Fruit fly (Drosophila melanogaster) whole organism, embryonic: ENCODE results near the gene CG7362.

Source experiments
- CG10543 ChIP-seq: fragments of 200-800 bp; sonication (Bioruptor generic); optimal IDR thresholded peaks from 3 replicates; lab custom pipeline; 2017; ENCODE audit warnings: missing biosample characterization, mild to moderate bottlenecking, missing genetic modification characterization, moderate library complexity
- CG10565 ChIP-seq: fragments of 200-800 bp; sonication (Bioruptor generic); optimal IDR thresholded peaks from 3 replicates; lab custom pipeline; 2016; ENCODE audit warnings: missing biosample characterization, mild to moderate bottlenecking, missing genetic modification characterization
- CG11456 ChIP-seq: fragments of 200-800 bp; sonication (Bioruptor generic); IDR thresholded peaks from 3 replicates; pipeline ENCODE4 v1.3.6; 2022; ENCODE audit warnings: missing biosample characterization, missing genetic modification characterization
- CG13287 ChIP-seq: fragments of 200-800 bp; sonication (Bioruptor generic); IDR thresholded peaks from 2 replicates; pipeline ENCODE4 v1.3.6; 2022; ENCODE audit warnings: missing biosample characterization, missing genetic modification characterization; ENCODE audit not compliant: partially characterized antibody
- CG15696 ChIP-seq: fragments of 200-800 bp; sonication (Bioruptor generic); optimal IDR thresholded peaks from 2 replicates; lab custom pipeline; 2019; ENCODE audit warnings: missing biosample characterization, mild to moderate bottlenecking, missing genetic modification characterization, moderate library complexity
- CG2129 ChIP-seq: fragments of 200-800 bp; sonication (Bioruptor generic); IDR thresholded peaks from 2 replicates; pipeline ENCODE4 v1.3.6; 2022; ENCODE audit warnings: missing biosample characterization, missing genetic modification characterization; ENCODE audit not compliant: partially characterized antibody
- CG32532 ChIP-seq: fragments of 200-800 bp; sonication (Bioruptor generic); IDR thresholded peaks from 2 replicates; pipeline ENCODE4 v1.3.6; 2022; ENCODE audit warnings: missing biosample characterization, missing genetic modification characterization
- CG3281 ChIP-seq: fragments of 200-800 bp; sonication (Bioruptor generic); optimal IDR thresholded peaks from 3 replicates; lab custom pipeline; 2017; ENCODE audit warnings: missing biosample characterization, mild to moderate bottlenecking, missing genetic modification characterization
- CG42726 ChIP-seq: fragments of 200-800 bp; sonication (Bioruptor generic); IDR thresholded peaks from 2 replicates; pipeline ENCODE4 v1.3.6; 2022; ENCODE audit warnings: missing biosample characterization, missing genetic modification characterization; ENCODE audit not compliant: partially characterized antibody
- CG4424 ChIP-seq: fragments of 200-800 bp; sonication (Bioruptor generic); optimal IDR thresholded peaks from 3 replicates; lab custom pipeline; 2016; ENCODE audit warnings: missing biosample characterization, missing genetic modification characterization
- CG5180 ChIP-seq: fragments of 200-800 bp; sonication (Bioruptor generic); optimal IDR thresholded peaks from 3 replicates; lab custom pipeline; 2017; ENCODE audit warnings: missing biosample characterization, missing genetic modification characterization, mild to moderate bottlenecking, moderate library complexity, missing genetic modification reagents
- CG5245 ChIP-seq: fragments of 200-800 bp; sonication (Bioruptor generic); optimal IDR thresholded peaks from 3 replicates; lab custom pipeline; 2016; ENCODE audit warnings: missing biosample characterization, missing genetic modification characterization
- CG8290 ChIP-seq, 3 experiments: fragments of 200-800 bp; sonication (Bioruptor generic); optimal IDR thresholded peaks; 2 replicates each; lab custom pipeline; 2016 to 2019; ENCODE audit warnings: missing biosample characterization in 3 of 3, missing genetic modification characterization in 3 of 3, mild to moderate bottlenecking in 2 of 3, moderate library complexity in 1 of 3
- CG8388 ChIP-seq: fragments of 200-800 bp; sonication (Bioruptor generic); optimal IDR thresholded peaks from 2 replicates; lab custom pipeline; 2019; ENCODE audit warnings: missing biosample characterization, mild to moderate bottlenecking, missing genetic modification characterization, moderate library complexity
- CG8478 ChIP-seq: fragments of >200 bp; optimal IDR thresholded peaks from 2 replicates; lab custom pipeline; 2018
- CG9215 ChIP-seq: fragments of 200-800 bp; sonication (Bioruptor generic); IDR thresholded peaks from 2 replicates; pipeline ENCODE4 v1.3.6; 2022; ENCODE audit warnings: missing biosample characterization, missing genetic modification characterization
- CG9609 ChIP-seq: fragments of 200-800 bp; sonication (Bioruptor generic); optimal IDR thresholded peaks from 3 replicates; lab custom pipeline; 2016; ENCODE audit warnings: missing biosample characterization, missing genetic modification characterization
- H2.0 ChIP-seq: fragments of 200-800 bp; sonication (Bioruptor generic); IDR thresholded peaks from 2 replicates; pipeline ENCODE4 v1.3.6; 2022; ENCODE audit warnings: missing biosample characterization, missing genetic modification characterization
- HLHmδ ChIP-seq: fragments of 200-800 bp; sonication (Bioruptor generic); optimal IDR thresholded peaks from 2 replicates; lab custom pipeline; 2018; ENCODE audit warnings: missing biosample characterization, mild to moderate bottlenecking, missing genetic modification characterization, moderate library complexity
- Med ChIP-seq: fragments of 200-800 bp; sonication (Bioruptor generic); peaks from one replicate; lab custom pipeline; 2016; ENCODE audit warnings: missing biosample characterization, missing genetic modification characterization, mild to moderate bottlenecking, inconsistent platforms, moderate library complexity
- Opbp ChIP-seq: fragments of 200-800 bp; sonication (Bioruptor generic); IDR thresholded peaks from 3 replicates; pipeline ENCODE4 v1.3.6; 2022; ENCODE audit warnings: missing biosample characterization, missing genetic modification characterization; ENCODE audit not compliant: partially characterized antibody
- Pdp1 ChIP-seq, 2 experiments: fragments of 200-800 bp; sonication (Bioruptor generic); optimal IDR thresholded peaks; 3 replicates each; lab custom pipeline; 2016; ENCODE audit warnings: missing biosample characterization in 2 of 2, missing genetic modification characterization in 2 of 2, mild to moderate bottlenecking in 1 of 2, moderate library complexity in 1 of 2
- Rfx ChIP-seq: fragments of 200-800 bp; sonication (Bioruptor generic); IDR thresholded peaks from 2 replicates; pipeline ENCODE4 v1.3.6; 2022; ENCODE audit warnings: missing biosample characterization, missing genetic modification characterization
- Scr ChIP-seq: fragments of 200-800 bp; sonication (Bioruptor generic); IDR thresholded peaks from 2 replicates; pipeline ENCODE4 v1.3.6; 2022; ENCODE audit warnings: missing biosample characterization, missing genetic modification characterization; ENCODE audit not compliant: partially characterized antibody
- Sox102F ChIP-seq: fragments of 200-800 bp; sonication (Bioruptor generic); optimal IDR thresholded peaks from 2 replicates; lab custom pipeline; 2018; ENCODE audit warnings: missing biosample characterization, mild to moderate bottlenecking, missing genetic modification characterization, moderate library complexity
- abd-A ChIP-seq: fragments of 200-800 bp; sonication (Bioruptor generic); optimal IDR thresholded peaks from 3 replicates; lab custom pipeline; 2019; ENCODE audit warnings: missing biosample characterization, mild to moderate bottlenecking, missing genetic modification characterization, moderate library complexity
- bcd ChIP-seq: fragments of 200-800 bp; sonication (Bioruptor generic); optimal IDR thresholded peaks from 2 replicates; lab custom pipeline; 2017; ENCODE audit warnings: missing biosample characterization, mild to moderate bottlenecking, missing genetic modification characterization
- caup ChIP-seq: fragments of 200-800 bp; sonication (Bioruptor generic); optimal IDR thresholded peaks from 3 replicates; lab custom pipeline; 2017; ENCODE audit warnings: missing biosample characterization, mild to moderate bottlenecking, missing genetic modification characterization, moderate library complexity; ENCODE audit not compliant: severe bottlenecking
- cg ChIP-seq: fragments of 200-800 bp; sonication (Bioruptor generic); optimal IDR thresholded peaks from 3 replicates; lab custom pipeline; 2019; ENCODE audit warnings: missing biosample characterization, mild to moderate bottlenecking, missing genetic modification characterization, moderate library complexity
- ems ChIP-seq: fragments of 200-800 bp; sonication (Bioruptor generic); optimal IDR thresholded peaks from 3 replicates; lab custom pipeline; 2016; ENCODE audit warnings: missing biosample characterization, missing genetic modification characterization
- exex ChIP-seq: fragments of 200-800 bp; sonication (Bioruptor generic); optimal IDR thresholded peaks from 4 replicates; lab custom pipeline; 2018; ENCODE audit warnings: missing biosample characterization, mild to moderate bottlenecking, missing genetic modification characterization, moderate library complexity
- eyg ChIP-seq: fragments of 200-800 bp; sonication (Bioruptor generic); optimal IDR thresholded peaks from 3 replicates; lab custom pipeline; 2016; ENCODE audit warnings: missing biosample characterization, missing genetic modification characterization
- ftz-f1 ChIP-seq: fragments of 200-800 bp; sonication (Bioruptor generic); optimal IDR thresholded peaks from 2 replicates; lab custom pipeline; 2016; ENCODE audit warnings: missing biosample characterization, missing genetic modification characterization
- jing ChIP-seq: fragments of 200-800 bp; sonication (Bioruptor generic); optimal IDR thresholded peaks from 2 replicates; lab custom pipeline; 2018; ENCODE audit warnings: missing biosample characterization, mild to moderate bottlenecking, missing genetic modification characterization
- lov ChIP-seq, 2 experiments: fragments of 200-800 bp in 1 of 2; fragments of >200 bp in 1 of 2; sonication (Bioruptor generic) in 1 of 2; IDR thresholded peaks in 1 of 2; optimal IDR thresholded peaks in 1 of 2; 2 replicates in 1 of 2; 3 replicates in 1 of 2; pipeline versions ENCODE4 v1.3.6 to Lab custom; 2017 to 2022; ENCODE audit warnings: missing biosample characterization in 1 of 2, missing genetic modification characterization in 1 of 2
- nau ChIP-seq: fragments of 200-800 bp; sonication (Bioruptor generic); optimal IDR thresholded peaks from 3 replicates; lab custom pipeline; 2017; ENCODE audit warnings: missing biosample characterization, mild to moderate bottlenecking, missing genetic modification characterization, missing genetic modification reagents
- odd ChIP-seq: fragments of 200-800 bp; sonication (Bioruptor generic); optimal IDR thresholded peaks from 2 replicates; lab custom pipeline; 2017; ENCODE audit warnings: missing biosample characterization, mild to moderate bottlenecking, missing genetic modification characterization
- p53 ChIP-seq: fragments of 200-800 bp; sonication (Bioruptor generic); optimal IDR thresholded peaks from 2 replicates; lab custom pipeline; 2016; ENCODE audit warnings: missing biosample characterization, missing genetic modification characterization
- pzg ChIP-seq: fragments of 200-800 bp; sonication (Bioruptor generic); optimal IDR thresholded peaks from 3 replicates; lab custom pipeline; 2018; ENCODE audit warnings: missing biosample characterization, mild to moderate bottlenecking, missing genetic modification characterization, moderate library complexity
- rib ChIP-seq: fragments of 200-800 bp; sonication (Bioruptor generic); IDR thresholded peaks from 2 replicates; pipeline ENCODE4 v1.3.6; 2022; ENCODE audit warnings: missing biosample characterization, missing genetic modification characterization
- salm ChIP-seq: fragments of 200-800 bp; sonication (Bioruptor generic); optimal IDR thresholded peaks from 2 replicates; lab custom pipeline; 2018; ENCODE audit warnings: missing biosample characterization, mild to moderate bottlenecking, missing genetic modification characterization
- sd ChIP-seq: fragments of 200-800 bp; sonication (Bioruptor generic); optimal IDR thresholded peaks from 3 replicates; lab custom pipeline; 2018; ENCODE audit warnings: missing biosample characterization, mild to moderate bottlenecking, missing genetic modification characterization, moderate library complexity
- sens ChIP-seq: fragments of 200-800 bp; sonication (Bioruptor generic); peaks from one replicate; lab custom pipeline; 2016; ENCODE audit warnings: missing biosample characterization, missing genetic modification characterization
- seq ChIP-seq: fragments of 200-800 bp; sonication (Bioruptor generic); IDR thresholded peaks from 2 replicates; pipeline ENCODE4 v1.3.6; 2022; ENCODE audit warnings: missing biosample characterization, missing genetic modification characterization
- sima ChIP-seq: fragments of 200-800 bp; sonication (Bioruptor generic); optimal IDR thresholded peaks from 2 replicates; lab custom pipeline; 2016; ENCODE audit warnings: missing biosample characterization, missing genetic modification characterization
- sna ChIP-seq: fragments of 200-800 bp; sonication (Bioruptor generic); IDR thresholded peaks from 2 replicates; pipeline ENCODE4 v1.3.6; 2022; ENCODE audit warnings: missing biosample characterization, missing genetic modification characterization; ENCODE audit not compliant: partially characterized antibody
- z ChIP-seq: fragments of 200-800 bp; sonication (Bioruptor generic); IDR thresholded peaks from 3 replicates; pipeline ENCODE4 v1.3.6; 2022; ENCODE audit warnings: missing biosample characterization, missing genetic modification characterization

CG7362 gene

dm6 chr3R:14798626-14799258, 44.5 kb upstream of the CG7362 start, which contains the start of gene CG14856 (continued):
- no peak for TF ChIP-seq lov (optimal IDR thresholded peaks at IDR 0.05; lab: Kevin White, UChicago)
- TF ChIP-seq lov (GFP tag; IDR thresholded peaks at IDR 0.05; lab: Robert Waterston, UW): 0 out of 3 replicates have a peak, but pooled peaks have one; percentile 53
- TF ChIP-seq CG4424 (GFP tag; lab: Kevin White, UChicago): no peak
- no peak for TF ChIP-seq CG42726 (GFP tag; lab: Robert Waterston, UW)
- TF ChIP-seq HLHmδ: no peak
- peak; percentile 26; the same call in 1 of the 2 replicates for TF ChIP-seq Rfx (GFP tag; lab: Robert Waterston, UW)
- TF ChIP-seq Sox102F (GFP tag; lab: Kevin White, UChicago): no peak
- no peak for TF ChIP-seq CG9609 (GFP tag; lab: Kevin White, UChicago)
- no peak for TF ChIP-seq CG15696 (tag; lab: Kevin White, UChicago)
- TF ChIP-seq nau (GFP tag; lab: Kevin White, UChicago): no peak
- TF ChIP-seq jing (GFP tag; lab: Kevin White, UChicago): no peak
- TF ChIP-seq cg: no peak
- TF ChIP-seq CG10565 (GFP tag; lab: Kevin White, UChicago): no peak
- peak; percentile 55; the same call in 1 of the 3 replicates for TF ChIP-seq z (GFP tag; lab: Robert Waterston, UW)
- TF ChIP-seq salm (tag; lab: Kevin White, UChicago): peak; percentile 38
- peak; percentile 86 for TF ChIP-seq exex (tag; lab: Kevin White, UChicago)
- peak; percentile 6; the same call in 1 of the 3 replicates for TF ChIP-seq CG11456
- TF ChIP-seq CG8388: no peak
- TF ChIP-seq CG10543 (GFP tag; lab: Kevin White, UChicago): peak; percentile 60
- TF ChIP-seq Med: peak; percentile 76
- no peak for TF ChIP-seq ems
- TF ChIP-seq seq (GFP tag; lab: Robert Waterston, UW): no peak; the same call in 1 of the 2 replicates
- peak; percentile 34 for TF ChIP-seq CG5180
- no peak for TF ChIP-seq CG5245 (GFP tag; lab: Kevin White, UChicago)
- TF ChIP-seq Pdp1 (GFP tag; optimal IDR thresholded peaks at IDR 0.05; lab: Kevin White, UChicago): peak in 1 of 2 experiments; percentile 50
- peak; percentile 68 for TF ChIP-seq CG8478 (lab: Kevin White, UChicago)
- TF ChIP-seq sens (GFP tag; lab: Kevin White, UChicago): peak; percentile 72
- TF ChIP-seq CG8290 (GFP tag; optimal IDR thresholded peaks at IDR 0.05; lab: Kevin White, UChicago): no peak
- peak in 1 of 2 experiments; percentile 52 for TF ChIP-seq CG8290 (tag; optimal IDR thresholded peaks at IDR 0.05; lab: Kevin White, UChicago)
- no peak for TF ChIP-seq p53 (GFP tag; lab: Kevin White, UChicago)
- peak; percentile 5 for TF ChIP-seq odd (GFP tag; lab: Kevin White, UChicago)
- 0 out of 2 replicates have a peak, but pooled peaks have one; percentile 23 for TF ChIP-seq CG32532 (GFP tag; lab: Robert Waterston, UW)
- TF ChIP-seq H2.0: no peak
- no peak for TF ChIP-seq caup (GFP tag; lab: Kevin White, UChicago)
- no peak for TF ChIP-seq bcd (GFP tag; lab: Kevin White, UChicago)
- no peak for TF ChIP-seq pzg (GFP tag; lab: Kevin White, UChicago)
- no peak for TF ChIP-seq CG9215 (GFP tag; lab: Robert Waterston, UW)
- TF ChIP-seq eyg (GFP tag; lab: Kevin White, UChicago): no peak
- TF ChIP-seq rib (GFP tag; lab: Robert Waterston, UW): peak; percentile 29; the same call in 1 of the 2 replicates
- TF ChIP-seq CG3281 (GFP tag; lab: Kevin White, UChicago): peak; percentile 9
- TF ChIP-seq sima (GFP tag; lab: Kevin White, UChicago): no peak
- TF ChIP-seq sd (tag; lab: Kevin White, UChicago): peak; percentile 40
- TF ChIP-seq sna (GFP tag; lab: Robert Waterston, UW): 0 out of 2 replicates have a peak, but pooled peaks have one; percentile 31
- TF ChIP-seq ftz-f1 (GFP tag; lab: Kevin White, UChicago): peak; percentile 74
- no peak for TF ChIP-seq abd-A (tag; lab: Kevin White, UChicago)
- TF ChIP-seq Scr: 0 out of 2 replicates have a peak, but pooled peaks have one; percentile 21
- TF ChIP-seq CG2129 (GFP tag; lab: Robert Waterston, UW): no peak
- TF ChIP-seq Opbp (GFP tag; lab: Robert Waterston, UW): peak; percentile 48; the same call in 1 of the 3 replicates
- peak; percentile 30; the same call in 1 of the 2 replicates for TF ChIP-seq CG13287 (GFP tag; lab: Robert Waterston, UW)
